Worm (Caenorhabditis elegans) whole organism, L2 larva: ENCODE data around the gene tpst-2.
A peak's percentile ranks its signal among the peaks of the same experiment; 100 is the strongest.

ENCODE experiments used
- F13H6.1 ChIP-seq: sonication (generic microtip); optimal IDR thresholded peaks from 2 replicates; lab custom pipeline; 2016; ENCODE audit warnings: missing genetic modification characterization, missing compliant biosample characterization
- R02D3.7 ChIP-seq: fragments of 150-350 bp; optimal IDR thresholded peaks from 2 replicates; lab custom pipeline; 2014; ENCODE audit warnings: missing biosample characterization, missing genetic modification characterization
- Y55F3AM.14 ChIP-seq: fragments of 200-800 bp; sonication (Bioruptor generic); optimal IDR thresholded peaks from 2 replicates; lab custom pipeline; 2018; ENCODE audit warnings: mild to moderate bottlenecking, missing genetic modification characterization, missing compliant biosample characterization
- alr-1 ChIP-seq: fragments of 150-350 bp; optimal IDR thresholded peaks from 2 replicates; lab custom pipeline; 2014; ENCODE audit warnings: missing biosample characterization, missing genetic modification characterization
- ama-1 ChIP-seq: fragments of 150-350 bp; optimal IDR thresholded peaks from 2 replicates; lab custom pipeline; 2018; ENCODE audit warnings: inconsistent platforms
- ceh-82 ChIP-seq: fragments of 150-350 bp; optimal IDR thresholded peaks from 2 replicates; lab custom pipeline; 2014; ENCODE audit warnings: missing biosample characterization, missing genetic modification characterization
- dmd-4 ChIP-seq: sonication (generic microtip); optimal IDR thresholded peaks from 2 replicates; lab custom pipeline; 2017; ENCODE audit warnings: missing biosample characterization, missing genetic modification characterization
- elt-3 ChIP-seq: sonication (generic microtip); optimal IDR thresholded peaks from 2 replicates; lab custom pipeline; 2017; ENCODE audit warnings: missing biosample characterization, missing genetic modification characterization
- fos-1 ChIP-seq: fragments of 150-350 bp; optimal IDR thresholded peaks from 2 replicates; lab custom pipeline; 2014; ENCODE audit warnings: missing biosample characterization, missing genetic modification characterization
- gmeb-1 ChIP-seq: fragments of 150-350 bp; optimal IDR thresholded peaks from 2 replicates; lab custom pipeline; 2014; ENCODE audit warnings: missing biosample characterization, missing genetic modification characterization
- lin-11 ChIP-seq: fragments of 150-350 bp; sonication (generic microtip); optimal IDR thresholded peaks from 2 replicates; lab custom pipeline; 2014; ENCODE audit warnings: missing biosample characterization, missing genetic modification characterization, inconsistent platforms, mixed read lengths
- lin-13 ChIP-seq: fragments of 150-350 bp; optimal IDR thresholded peaks from 2 replicates; lab custom pipeline; 2014; ENCODE audit warnings: missing biosample characterization, missing genetic modification reagents, missing genetic modification characterization
- mab-5 ChIP-seq: fragments of 150-350 bp; optimal IDR thresholded peaks from 2 replicates; lab custom pipeline; 2014; ENCODE audit warnings: missing biosample characterization, missing genetic modification characterization
- mbf-1 ChIP-seq: sonication (generic microtip); optimal IDR thresholded peaks from 2 replicates; lab custom pipeline; 2017; ENCODE audit warnings: missing biosample characterization, missing genetic modification characterization
- nhr-10 ChIP-seq: sonication (generic microtip); optimal IDR thresholded peaks from 2 replicates; lab custom pipeline; 2017; ENCODE audit warnings: missing biosample characterization, missing genetic modification characterization
- nhr-11 ChIP-seq: fragments of 150-350 bp; optimal IDR thresholded peaks from 2 replicates; lab custom pipeline; 2014; ENCODE audit warnings: missing biosample characterization, missing genetic modification characterization
- nhr-129 ChIP-seq: fragments of 150-350 bp; optimal IDR thresholded peaks from 2 replicates; lab custom pipeline; 2014; ENCODE audit warnings: missing biosample characterization, missing genetic modification characterization
- nhr-23 ChIP-seq: fragments of 150-350 bp; optimal IDR thresholded peaks from 2 replicates; lab custom pipeline; 2014; ENCODE audit warnings: missing biosample characterization, missing genetic modification reagents, missing genetic modification characterization
- nhr-237 ChIP-seq: fragments of 150-350 bp; optimal IDR thresholded peaks from 2 replicates; lab custom pipeline; 2014; ENCODE audit warnings: missing biosample characterization, missing genetic modification characterization
- nhr-25 ChIP-seq: fragments of 150-350 bp; sonication (generic microtip); optimal IDR thresholded peaks from 3 replicates; lab custom pipeline; 2014; ENCODE audit warnings: missing biosample characterization, missing genetic modification characterization
- nhr-6 ChIP-seq: fragments of 150-350 bp; optimal IDR thresholded peaks from 2 replicates; lab custom pipeline; 2014; ENCODE audit warnings: missing biosample characterization, missing genetic modification characterization
- nhr-77 ChIP-seq: fragments of 150-350 bp; optimal IDR thresholded peaks from 2 replicates; lab custom pipeline; 2014; ENCODE audit warnings: missing biosample characterization, missing genetic modification characterization
- sem-4 ChIP-seq: fragments of 150-350 bp; optimal IDR thresholded peaks from 2 replicates; lab custom pipeline; 2014; ENCODE audit warnings: missing biosample characterization, missing genetic modification reagents, missing genetic modification characterization
- snpc-4 ChIP-seq: fragments of 150-350 bp; optimal IDR thresholded peaks from 2 replicates; lab custom pipeline; 2014; ENCODE audit warnings: missing biosample characterization, missing genetic modification characterization
- ztf-11 ChIP-seq: sonication (generic microtip); optimal IDR thresholded peaks from 2 replicates; lab custom pipeline; 2017; ENCODE audit warnings: missing biosample characterization, missing genetic modification characterization

Gene tpst-2

ce11 chrIII:802041-802440 lies 31.0 kb downstream of the tpst-2 start:
- TF ChIP-seq nhr-10 (tag; lab: Kevin White, UChicago): no peak
- TF ChIP-seq mab-5 (tag; lab: Kevin White, UChicago): no peak
- no peak for TF ChIP-seq nhr-6 (tag; lab: Kevin White, UChicago)
- TF ChIP-seq alr-1 (tag; lab: Kevin White, UChicago): no peak
- no peak for TF ChIP-seq ama-1 (lab: Kevin White, UChicago)
- TF ChIP-seq nhr-129: no peak
- no peak for TF ChIP-seq mbf-1
- no peak for TF ChIP-seq ceh-82 (tag; lab: Kevin White, UChicago)
- no peak for TF ChIP-seq R02D3.7
- TF ChIP-seq nhr-77 (tag; lab: Kevin White, UChicago): no peak
- TF ChIP-seq lin-13 (GFP tag; lab: Kevin White, UChicago): no peak
- TF ChIP-seq ztf-11 (tag; lab: Kevin White, UChicago): no peak
- no peak for TF ChIP-seq F13H6.1
- TF ChIP-seq nhr-23: no peak
- TF ChIP-seq nhr-237 (tag; lab: Kevin White, UChicago): no peak
- no peak for TF ChIP-seq fos-1 (tag; lab: Kevin White, UChicago)
- no peak for TF ChIP-seq snpc-4 (tag; lab: Kevin White, UChicago)
- TF ChIP-seq elt-3 (tag; lab: Kevin White, UChicago): no peak
- TF ChIP-seq, all 48 proteins: peak for 0

DNA sequence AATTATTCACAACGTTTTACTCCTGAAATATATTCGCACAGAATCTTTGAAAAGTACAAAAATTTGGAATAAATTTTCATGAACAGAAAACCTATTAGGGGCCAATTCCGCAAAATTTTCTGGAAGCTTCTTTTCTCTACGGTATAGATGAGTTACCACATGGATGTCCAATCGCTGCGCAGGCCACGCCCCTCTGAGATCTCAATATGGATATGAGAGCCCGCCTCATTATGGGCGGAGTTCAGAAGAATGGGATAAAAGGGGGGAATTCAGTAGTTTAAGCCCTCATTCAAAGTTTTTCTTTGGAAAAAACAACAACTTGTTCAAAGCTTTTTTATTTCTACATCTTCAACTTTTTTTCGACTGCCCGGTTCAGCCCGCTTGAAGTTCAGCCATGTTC lies 40.5 kb downstream of the tpst-2 start, which contains the start of gene daf-7:
Gene daf-7 (plus strand): TSS at position 301 of the 400 bp plus-strand sequence.
- no peak for TF ChIP-seq gmeb-1 (tag; lab: Kevin White, UChicago)
- TF ChIP-seq alr-1 (tag; lab: Kevin White, UChicago): no peak
- TF ChIP-seq Y55F3AM.14 (GFP tag; lab: Kevin White, UChicago): no peak
- TF ChIP-seq sem-4: no peak
- no peak for TF ChIP-seq nhr-11 (tag; lab: Kevin White, UChicago)
- TF ChIP-seq elt-3 (tag; lab: Kevin White, UChicago): no peak
- TF ChIP-seq, all 48 proteins: peak for 0

ce11 chrIII:815845-816244 lies 44.8 kb downstream of the tpst-2 start, which contains the start of gene dac-1:
dac-1 (plus strand) TSS chrIII:816145.
- TF ChIP-seq nhr-25 (tag; lab: Kevin White, UChicago) (no peak), ztf-11 (tag; lab: Kevin White, UChicago) (no peak), gmeb-1 (tag; lab: Kevin White, UChicago) (no peak), nhr-129 (no peak), nhr-237 (tag; lab: Kevin White, UChicago) (no peak), lin-11 (tag; lab: Kevin White, UChicago) (no peak), dmd-4 (tag; lab: Kevin White, UChicago) (no peak)
- TF ChIP-seq, all 48 proteins: peak for 0

ce11 chrIII:819313-819712 lies 48.3 kb downstream of the tpst-2 start:
- no peak for TF ChIP-seq ama-1 (lab: Kevin White, UChicago)
- peak; percentile 69 for TF ChIP-seq snpc-4 (tag; lab: Kevin White, UChicago)
